Fruit fly (Drosophila melanogaster): ENCODE results near the gene CG12395.

DNA sequence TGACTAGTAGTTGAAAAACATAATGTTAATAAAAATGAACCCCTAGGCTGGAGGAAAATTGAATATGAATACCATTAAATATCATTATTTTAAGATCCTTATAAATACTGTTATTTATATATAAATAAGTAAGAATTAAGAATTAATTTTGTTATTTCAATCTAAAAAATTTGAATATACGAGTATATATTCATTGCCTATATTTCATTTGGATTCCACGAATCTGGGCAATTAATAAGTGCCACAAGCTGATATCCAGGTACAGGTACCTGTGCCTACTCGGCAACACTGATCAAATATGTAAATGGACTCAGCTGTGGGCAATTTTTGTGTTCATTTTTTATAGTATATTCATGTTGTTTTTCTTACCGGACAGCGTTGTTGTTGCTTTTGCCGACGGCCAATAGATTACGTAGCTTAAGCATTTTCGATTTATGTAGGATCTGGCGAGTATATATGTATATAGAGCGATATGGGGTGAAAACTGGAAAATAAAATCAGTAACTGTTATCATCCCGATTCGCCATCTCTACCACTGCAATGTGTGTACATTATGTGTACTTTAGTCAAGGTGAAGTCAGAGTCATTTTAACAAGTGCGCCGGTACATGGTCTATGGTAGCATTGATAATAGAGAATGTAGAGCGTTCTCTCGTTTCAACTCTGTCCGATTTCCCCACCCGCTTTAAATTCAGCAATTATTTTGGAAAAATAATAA is 10.1 kb upstream of the CG12395 start:
- TF ChIP-seq psq (optimal IDR thresholded peaks at IDR 0.05) (no peak), Myc (optimal IDR thresholded peaks at IDR 0.05) (no peak), ttk (optimal IDR thresholded peaks at IDR 0.05) (no peak), h (optimal IDR thresholded peaks at IDR 0.05) (no peak), insv (optimal IDR thresholded peaks at IDR 0.05) (no peak)

Data from Kc167 (cell line).